Fruit fly (Drosophila melanogaster) whole organism, embryonic: ENCODE results near the gene CG14854.

ENCODE experiments used
- BEAF-32 ChIP-seq: fragments of 200-800 bp; sonication (Bioruptor generic); optimal IDR thresholded peaks from 3 replicates; lab custom pipeline; 2017; ENCODE audit warnings: missing biosample characterization, missing genetic modification characterization, mild to moderate bottlenecking, moderate library complexity, missing genetic modification reagents
- BtbVII ChIP-seq: fragments of 200-800 bp; sonication (Bioruptor generic); optimal IDR thresholded peaks from 3 replicates; lab custom pipeline; 2017; ENCODE audit warnings: missing biosample characterization, mild to moderate bottlenecking, missing genetic modification characterization
- CG10274 ChIP-seq: fragments of 200-800 bp; sonication (Bioruptor generic); optimal IDR thresholded peaks from 3 replicates; lab custom pipeline; 2017; ENCODE audit warnings: missing biosample characterization, mild to moderate bottlenecking, missing genetic modification characterization
- CG10462 ChIP-seq: fragments of 200-800 bp; sonication (Bioruptor generic); optimal IDR thresholded peaks from 2 replicates; lab custom pipeline; 2016; ENCODE audit warnings: missing biosample characterization, missing genetic modification characterization
- CG12104 ChIP-seq: fragments of 200-800 bp; sonication (Bioruptor generic); optimal IDR thresholded peaks from 3 replicates; lab custom pipeline; 2016; ENCODE audit warnings: missing biosample characterization, missing genetic modification characterization
- CG17802 ChIP-seq: fragments of 200-800 bp; sonication (Bioruptor generic); optimal IDR thresholded peaks from 2 replicates; lab custom pipeline; 2018; ENCODE audit warnings: missing biosample characterization, mild to moderate bottlenecking, missing genetic modification characterization, moderate library complexity
- CG2199 ChIP-seq: fragments of 200-800 bp; sonication (Bioruptor generic); IDR thresholded peaks from 3 replicates; pipeline ENCODE4 v1.3.6; 2022; ENCODE audit warnings: missing biosample characterization, missing genetic modification characterization
- CG30020 ChIP-seq: fragments of 200-800 bp; optimal IDR thresholded peaks from 2 replicates; lab custom pipeline; 2019; ENCODE audit warnings: missing biosample characterization, mild to moderate bottlenecking, missing genetic modification characterization, moderate library complexity
- CG42726 ChIP-seq: fragments of 200-800 bp; sonication (Bioruptor generic); IDR thresholded peaks from 2 replicates; pipeline ENCODE4 v1.3.6; 2022; ENCODE audit warnings: missing biosample characterization, missing genetic modification characterization; ENCODE audit not compliant: partially characterized antibody
- CG4328 ChIP-seq: fragments of 200-800 bp; sonication (Bioruptor generic); optimal IDR thresholded peaks from 3 replicates; lab custom pipeline; 2017; ENCODE audit warnings: missing biosample characterization, missing genetic modification reagents, missing genetic modification characterization
- CG43689 ChIP-seq: fragments of 200-800 bp; sonication (Bioruptor generic); IDR thresholded peaks from 2 replicates; pipeline ENCODE4 v1.3.6; 2022; ENCODE audit warnings: missing biosample characterization, missing genetic modification characterization
- CG4854 ChIP-seq: fragments of 200-800 bp; sonication (Bioruptor generic); optimal IDR thresholded peaks from 2 replicates; lab custom pipeline; 2016; ENCODE audit warnings: missing biosample characterization, missing genetic modification characterization, inconsistent platforms
- CG5953 ChIP-seq: fragments of 200-800 bp; sonication (Bioruptor generic); IDR thresholded peaks from 2 replicates; pipeline ENCODE4 v1.3.6; 2022; ENCODE audit warnings: missing biosample characterization, missing genetic modification characterization
- CG6254 ChIP-seq: fragments of 200-800 bp; sonication (Bioruptor generic); optimal IDR thresholded peaks from 3 replicates; lab custom pipeline; 2017; ENCODE audit warnings: mild to moderate bottlenecking, missing biosample characterization, missing genetic modification reagents, missing genetic modification characterization
- CG8089 ChIP-seq: fragments of 200-800 bp; sonication (Bioruptor generic); optimal IDR thresholded peaks from 3 replicates; lab custom pipeline; 2016; ENCODE audit warnings: missing biosample characterization, missing genetic modification characterization
- CkIIα-i1 ChIP-seq: fragments of 200-800 bp; sonication (Bioruptor generic); IDR thresholded peaks from 2 replicates; pipeline ENCODE4 v1.3.6; 2022; ENCODE audit warnings: missing biosample characterization, missing genetic modification characterization
- CrebB ChIP-seq: fragments of 200-800 bp; sonication (Bioruptor generic); optimal IDR thresholded peaks from 3 replicates; lab custom pipeline; 2018; ENCODE audit warnings: missing biosample characterization, mild to moderate bottlenecking, missing genetic modification characterization
- Dad ChIP-seq: fragments of 200-800 bp; sonication (Bioruptor generic); optimal IDR thresholded peaks from 3 replicates; lab custom pipeline; 2016; ENCODE audit warnings: missing biosample characterization, missing genetic modification characterization
- Ets65A ChIP-seq: fragments of 200-800 bp; sonication (Bioruptor generic); peaks from one replicate; lab custom pipeline; 2016; ENCODE audit warnings: missing biosample characterization, missing genetic modification characterization
- Jarid2 ChIP-seq: fragments of 200-800 bp; sonication (Bioruptor generic); optimal IDR thresholded peaks from 3 replicates; lab custom pipeline; 2017; ENCODE audit warnings: mild to moderate bottlenecking, missing biosample characterization, missing genetic modification reagents, missing genetic modification characterization
- NC2α ChIP-seq: fragments of 200-800 bp; sonication (Bioruptor generic); optimal IDR thresholded peaks from 2 replicates; lab custom pipeline; 2016; ENCODE audit warnings: missing biosample characterization, missing genetic modification characterization
- NC2β ChIP-seq: fragments of 200-800 bp; sonication (Bioruptor generic); optimal IDR thresholded peaks from 2 replicates; lab custom pipeline; 2016; ENCODE audit warnings: missing biosample characterization, missing genetic modification characterization
- Rfx ChIP-seq: fragments of 200-800 bp; sonication (Bioruptor generic); IDR thresholded peaks from 2 replicates; pipeline ENCODE4 v1.3.6; 2022; ENCODE audit warnings: missing biosample characterization, missing genetic modification characterization
- Sox100B ChIP-seq: fragments of 200-800 bp; sonication (Bioruptor generic); optimal IDR thresholded peaks from 3 replicates; lab custom pipeline; 2018; ENCODE audit warnings: missing biosample characterization, mild to moderate bottlenecking, missing genetic modification characterization
- TFAM ChIP-seq: fragments of 200-800 bp; sonication (Bioruptor generic); optimal IDR thresholded peaks from 2 replicates; lab custom pipeline; 2017; ENCODE audit warnings: missing biosample characterization, missing genetic modification characterization, inconsistent platforms
- Trl ChIP-seq, 3 experiments: fragments of >200 bp in 2 of 3; fragments of 200-800 bp in 1 of 3; sonication (Bioruptor generic) in 1 of 3; optimal IDR thresholded peaks; 2 replicates in 1 of 3; 3 replicates in 2 of 3; lab custom pipeline; 2016 to 2017; ENCODE audit warnings: missing biosample characterization in 1 of 3, missing genetic modification characterization in 1 of 3
- Xrp1 ChIP-seq: fragments of 200-800 bp; sonication (Bioruptor generic); IDR thresholded peaks from 2 replicates; pipeline ENCODE4 v1.3.6; 2022; ENCODE audit warnings: missing biosample characterization, missing genetic modification characterization
- br ChIP-seq: fragments of >200 bp; optimal IDR thresholded peaks from 2 replicates; lab custom pipeline; 2017
- dati ChIP-seq: fragments of 200-800 bp; sonication (Bioruptor generic); IDR thresholded peaks from 2 replicates; pipeline ENCODE4 v1.3.6; 2022; ENCODE audit warnings: missing biosample characterization, missing genetic modification characterization
- dpn ChIP-seq, 2 experiments: fragments of 200-800 bp; sonication (Bioruptor generic); optimal IDR thresholded peaks; 3 replicates each; lab custom pipeline; 2016; ENCODE audit warnings: missing biosample characterization in 2 of 2, missing genetic modification characterization in 2 of 2
- esg ChIP-seq: fragments of 200-800 bp; sonication (Bioruptor generic); conservative IDR thresholded peaks from 2 replicates; pipeline ENCODE4 v1.3.6; 2022; ENCODE audit warnings: missing biosample characterization, missing genetic modification characterization
- exex ChIP-seq: fragments of 200-800 bp; sonication (Bioruptor generic); optimal IDR thresholded peaks from 4 replicates; lab custom pipeline; 2018; ENCODE audit warnings: missing biosample characterization, mild to moderate bottlenecking, missing genetic modification characterization, moderate library complexity
- fd96Cb ChIP-seq: fragments of 200-800 bp; sonication (Bioruptor generic); optimal IDR thresholded peaks from 2 replicates; lab custom pipeline; 2018; ENCODE audit warnings: missing biosample characterization, mild to moderate bottlenecking, missing genetic modification characterization, moderate library complexity
- ftz-f1 ChIP-seq: fragments of 200-800 bp; sonication (Bioruptor generic); optimal IDR thresholded peaks from 2 replicates; lab custom pipeline; 2016; ENCODE audit warnings: missing biosample characterization, missing genetic modification characterization
- nerfin-1 ChIP-seq: fragments of 200-800 bp; sonication (Bioruptor generic); optimal IDR thresholded peaks from 3 replicates; lab custom pipeline; 2019; ENCODE audit warnings: missing biosample characterization, mild to moderate bottlenecking, missing genetic modification characterization, moderate library complexity
- nmo ChIP-seq: fragments of 200-800 bp; sonication (Bioruptor generic); optimal IDR thresholded peaks from 2 replicates; lab custom pipeline; 2018; ENCODE audit warnings: missing biosample characterization, mild to moderate bottlenecking, missing genetic modification characterization, moderate library complexity
- ranshi ChIP-seq: fragments of 200-800 bp; sonication (Bioruptor generic); IDR thresholded peaks from 2 replicates; pipeline ENCODE4 v1.3.6; 2022; ENCODE audit warnings: missing biosample characterization, missing genetic modification characterization
- sim ChIP-seq: fragments of 200-800 bp; sonication (Bioruptor generic); IDR thresholded peaks from 2 replicates; pipeline ENCODE4 v1.3.6; 2022; ENCODE audit warnings: missing biosample characterization, missing genetic modification characterization
- sima ChIP-seq: fragments of 200-800 bp; sonication (Bioruptor generic); optimal IDR thresholded peaks from 2 replicates; lab custom pipeline; 2016; ENCODE audit warnings: missing biosample characterization, missing genetic modification characterization
- slou ChIP-seq: fragments of 200-800 bp; sonication (Bioruptor generic); optimal IDR thresholded peaks from 3 replicates; lab custom pipeline; 2016; ENCODE audit warnings: missing biosample characterization, missing genetic modification characterization
- so ChIP-seq: fragments of 200-800 bp; sonication (Bioruptor generic); IDR thresholded peaks from 3 replicates; pipeline ENCODE4 v1.3.6; 2022; ENCODE audit warnings: missing biosample characterization, missing genetic modification characterization
- sqz ChIP-seq: fragments of 200-800 bp; sonication (Bioruptor generic); optimal IDR thresholded peaks from 3 replicates; lab custom pipeline; 2018; ENCODE audit warnings: missing biosample characterization, mild to moderate bottlenecking, missing genetic modification characterization
- sr ChIP-seq: fragments of 200-800 bp; sonication (Bioruptor generic); IDR thresholded peaks from 3 replicates; pipeline ENCODE4 v1.3.6; 2022; ENCODE audit warnings: missing biosample characterization, missing genetic modification characterization
- unpg ChIP-seq: fragments of 200-800 bp; sonication (Bioruptor generic); optimal IDR thresholded peaks from 3 replicates; lab custom pipeline; 2018; ENCODE audit warnings: missing biosample characterization, mild to moderate bottlenecking, missing genetic modification characterization, moderate library complexity

CG14854 gene

DNA sequence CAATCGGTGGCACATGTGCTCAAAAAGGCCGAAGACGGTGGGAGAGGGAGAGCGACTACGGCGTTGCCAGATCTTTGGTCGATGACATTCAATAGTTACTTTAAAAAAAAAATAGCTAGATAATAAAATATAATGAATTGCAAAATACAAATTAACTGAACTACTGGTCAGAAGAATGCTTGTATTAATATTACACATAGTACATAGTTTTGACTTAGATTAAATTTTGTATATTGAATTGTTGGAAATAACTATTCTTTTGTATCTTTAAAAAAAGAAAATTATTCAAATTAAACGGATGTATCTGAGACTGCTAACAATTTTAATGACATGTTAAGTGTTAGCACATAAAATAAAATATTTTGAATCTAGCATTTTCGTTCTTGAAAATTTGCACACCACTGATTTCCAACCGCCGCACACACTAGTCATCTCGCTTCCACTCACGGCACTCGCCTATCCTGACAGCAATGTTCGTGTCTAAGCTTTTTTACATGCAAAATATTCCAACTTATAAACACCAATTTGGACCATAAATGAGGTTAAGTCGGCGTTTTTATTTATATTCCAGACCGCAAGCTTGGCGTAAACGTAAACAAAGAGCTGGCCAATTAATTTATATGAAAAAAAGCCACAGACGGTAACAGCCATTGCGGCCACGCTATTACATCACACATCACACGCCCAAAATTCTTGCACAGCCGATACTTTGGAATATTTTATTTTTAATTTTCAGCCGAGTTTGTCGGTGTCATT is 15.3 kb upstream of the CG14854 start (continued):
- no peak for TF ChIP-seq CkIIα-i1 (GFP tag; lab: Robert Waterston, UW)
- peak; percentile 27 for TF ChIP-seq exex (tag; lab: Kevin White, UChicago)
- TF ChIP-seq sim (GFP tag; lab: Robert Waterston, UW): no peak
- TF ChIP-seq CG8089 (GFP tag; lab: Kevin White, UChicago): peak; percentile 49
- TF ChIP-seq Trl (optimal IDR thresholded peaks at IDR 0.05; lab: Kevin White, UChicago): peak; percentile 37 to 49
- TF ChIP-seq Trl (GFP tag; optimal IDR thresholded peaks at IDR 0.05; lab: Kevin White, UChicago): no peak
- 0 out of 3 replicates have a peak, but pooled peaks have one; percentile 48 for TF ChIP-seq so (GFP tag; lab: Robert Waterston, UW)
- no peak for TF ChIP-seq CG4854
- TF ChIP-seq CG17802 (tag; lab: Kevin White, UChicago): no peak
- TF ChIP-seq fd96Cb: peak; percentile 76
- no peak for TF ChIP-seq br (lab: Kevin White, UChicago)
- TF ChIP-seq Jarid2 (GFP tag; lab: Kevin White, UChicago): no peak
- no peak for TF ChIP-seq CG2199
- peak; percentile 31 for TF ChIP-seq BtbVII (GFP tag; lab: Kevin White, UChicago)
- no peak for TF ChIP-seq ftz-f1 (GFP tag; lab: Kevin White, UChicago)
- no peak for TF ChIP-seq sima (GFP tag; lab: Kevin White, UChicago)
- no peak for TF ChIP-seq NC2α (GFP tag; lab: Kevin White, UChicago)
- TF ChIP-seq CG6254: peak; percentile 30
- peak; percentile 95 for TF ChIP-seq Ets65A (GFP tag; lab: Kevin White, UChicago)
- TF ChIP-seq sqz (GFP tag; lab: Kevin White, UChicago): peak; percentile 71
- peak; percentile 58 for TF ChIP-seq CG4328
- peak; percentile 62 for TF ChIP-seq unpg
- TF ChIP-seq ranshi (GFP tag; lab: Robert Waterston, UW): peak; percentile 52; the same call in 1 of the 2 replicates
- TF ChIP-seq nerfin-1 (tag; lab: Kevin White, UChicago): peak; percentile 63
- TF ChIP-seq sr (GFP tag; lab: Robert Waterston, UW): no peak
- peak; percentile 84 for TF ChIP-seq Sox100B (GFP tag; lab: Kevin White, UChicago)
- TF ChIP-seq CG30020: peak; percentile 37
- no peak for TF ChIP-seq CrebB (tag; lab: Kevin White, UChicago)
- TF ChIP-seq nmo (GFP tag; lab: Kevin White, UChicago): peak; percentile 86
- peak; percentile 70 for TF ChIP-seq Rfx (GFP tag; lab: Robert Waterston, UW)
- peak; percentile 57 for TF ChIP-seq BEAF-32 (GFP tag; lab: Kevin White, UChicago)
- TF ChIP-seq Dad: peak; percentile 14
- no peak for TF ChIP-seq CG43689
- peak; percentile 84 for TF ChIP-seq CG12104 (GFP tag; lab: Kevin White, UChicago)
- TF ChIP-seq CG10462 (GFP tag; lab: Kevin White, UChicago): peak; percentile 60
- no peak for TF ChIP-seq dati (GFP tag; lab: Robert Waterston, UW)
- TF ChIP-seq dpn (GFP tag; optimal IDR thresholded peaks at IDR 0.05; lab: Kevin White, UChicago): peak; percentile 58 to 70
- peak; percentile 49 for TF ChIP-seq CG10274 (GFP tag; lab: Kevin White, UChicago)
- peak; percentile 52 for TF ChIP-seq slou (GFP tag; lab: Kevin White, UChicago)
- TF ChIP-seq CG5953 (GFP tag; lab: Robert Waterston, UW): no peak
- TF ChIP-seq esg: peak; percentile 65
- TF ChIP-seq CG42726 (GFP tag; lab: Robert Waterston, UW): no peak
- no peak for TF ChIP-seq TFAM (GFP tag; lab: Kevin White, UChicago)
- peak; percentile 71 for TF ChIP-seq Xrp1
- no peak for TF ChIP-seq NC2β
